Fruit fly (Drosophila melanogaster) whole organism, embryonic: ENCODE measurements around the gene CG43897.
A peak's percentile ranks its signal among the peaks of the same experiment; 100 is the strongest.

Source experiments
- CG11085 ChIP-seq: fragments of 200-800 bp; sonication (Bioruptor generic); IDR thresholded peaks from 2 replicates; pipeline ENCODE4 v1.3.6; 2022; ENCODE audit warnings: missing biosample characterization, missing genetic modification characterization
- CG11695 ChIP-seq: fragments of 200-800 bp; sonication (Bioruptor generic); IDR thresholded peaks from 3 replicates; pipeline ENCODE4 v1.3.6; 2022; ENCODE audit warnings: missing biosample characterization, missing genetic modification characterization
- CG14014 ChIP-seq: fragments of 200-800 bp; sonication (Bioruptor generic); IDR thresholded peaks from 2 replicates; pipeline ENCODE4 v1.3.6; 2022; ENCODE audit warnings: missing biosample characterization, missing genetic modification characterization
- CG15073 ChIP-seq: fragments of 200-800 bp; sonication (Bioruptor generic); optimal IDR thresholded peaks from 2 replicates; lab custom pipeline; 2016; ENCODE audit warnings: missing biosample characterization, missing genetic modification characterization
- CG2116 ChIP-seq: fragments of 200-800 bp; sonication (Bioruptor generic); optimal IDR thresholded peaks from 3 replicates; lab custom pipeline; 2018; ENCODE audit warnings: missing biosample characterization, mild to moderate bottlenecking, missing genetic modification characterization
- CG33213 ChIP-seq: fragments of 200-800 bp; sonication (Bioruptor generic); optimal IDR thresholded peaks from 3 replicates; lab custom pipeline; 2016; ENCODE audit warnings: missing biosample characterization, missing genetic modification characterization
- CG3407 ChIP-seq: fragments of 200-800 bp; sonication (Bioruptor generic); optimal IDR thresholded peaks from 2 replicates; lab custom pipeline; 2018; ENCODE audit warnings: missing biosample characterization, mild to moderate bottlenecking, missing genetic modification characterization
- CG3847 ChIP-seq: fragments of 200-800 bp; sonication (Bioruptor generic); IDR thresholded peaks from 2 replicates; pipeline ENCODE4 v1.3.6; 2022; ENCODE audit warnings: missing biosample characterization, missing genetic modification characterization
- CG6175 ChIP-seq: fragments of 200-800 bp; sonication (Bioruptor generic); IDR thresholded peaks from 3 replicates; pipeline ENCODE4 v1.3.6; 2022; ENCODE audit warnings: missing biosample characterization, missing genetic modification characterization
- CG6254 ChIP-seq: fragments of 200-800 bp; sonication (Bioruptor generic); optimal IDR thresholded peaks from 3 replicates; lab custom pipeline; 2017; ENCODE audit warnings: mild to moderate bottlenecking, missing biosample characterization, missing genetic modification reagents, missing genetic modification characterization
- CG7963 ChIP-seq: fragments of 200-800 bp; sonication (Bioruptor generic); IDR thresholded peaks from 3 replicates; pipeline ENCODE4 v1.3.6; 2022; ENCODE audit warnings: missing biosample characterization, missing genetic modification characterization; ENCODE audit not compliant: partially characterized antibody
- D19A ChIP-seq: fragments of 200-800 bp; optimal IDR thresholded peaks from 3 replicates; lab custom pipeline; 2019; ENCODE audit warnings: missing biosample characterization, mild to moderate bottlenecking, missing genetic modification characterization, moderate library complexity
- Dbx ChIP-seq: fragments of 200-800 bp; sonication (Bioruptor generic); IDR thresholded peaks from 3 replicates; pipeline ENCODE4 v1.3.6; 2022; ENCODE audit warnings: missing biosample characterization, missing genetic modification characterization
- Dref ChIP-seq: fragments of 200-800 bp; sonication (Bioruptor generic); IDR thresholded peaks from 2 replicates; pipeline ENCODE4 v1.3.6; 2022; ENCODE audit warnings: missing biosample characterization, missing genetic modification characterization
- E2f2 ChIP-seq: fragments of 200-800 bp; sonication (Bioruptor generic); IDR thresholded peaks from 2 replicates; pipeline ENCODE4 v1.3.6; 2022; ENCODE audit warnings: missing biosample characterization, missing genetic modification characterization
- Eip74EF ChIP-seq, 2 experiments: fragments of 200-800 bp in 1 of 2; fragments of >200 bp in 1 of 2; sonication (Bioruptor generic) in 1 of 2; optimal IDR thresholded peaks; 2 replicates each; lab custom pipeline; 2017 to 2019; ENCODE audit warnings: missing biosample characterization in 2 of 2, missing genetic modification characterization in 2 of 2, mild to moderate bottlenecking in 1 of 2, moderate library complexity in 1 of 2
- Fer2 ChIP-seq: fragments of 200-800 bp; sonication (Bioruptor generic); optimal IDR thresholded peaks from 2 replicates; lab custom pipeline; 2018; ENCODE audit warnings: missing biosample characterization, mild to moderate bottlenecking, missing genetic modification characterization, moderate library complexity
- Fer3 ChIP-seq: fragments of 200-800 bp; sonication (Bioruptor generic); optimal IDR thresholded peaks from 2 replicates; lab custom pipeline; 2018; ENCODE audit warnings: missing biosample characterization, mild to moderate bottlenecking, missing genetic modification characterization, moderate library complexity
- GATAe ChIP-seq: fragments of 200-800 bp; sonication (Bioruptor generic); conservative IDR thresholded peaks from 2 replicates; pipeline ENCODE4 v1.3.6; 2022; ENCODE audit warnings: missing biosample characterization, missing genetic modification characterization
- Gsc ChIP-seq: fragments of 200-800 bp; sonication (Bioruptor generic); IDR thresholded peaks from 2 replicates; pipeline ENCODE4 v1.3.6; 2022; ENCODE audit warnings: missing biosample characterization, missing genetic modification characterization
- HmgZ ChIP-seq: fragments of 200-800 bp; sonication (Bioruptor generic); optimal IDR thresholded peaks from 2 replicates; lab custom pipeline; 2018; ENCODE audit warnings: missing biosample characterization, mild to moderate bottlenecking, missing genetic modification characterization
- Hsf ChIP-seq: fragments of 200-800 bp; sonication (Bioruptor generic); optimal IDR thresholded peaks from 3 replicates; lab custom pipeline; 2016; ENCODE audit warnings: missing biosample characterization, missing genetic modification characterization
- Mad ChIP-seq: fragments of 200-800 bp; sonication (Bioruptor generic); optimal IDR thresholded peaks from 2 replicates; lab custom pipeline; 2016; ENCODE audit warnings: missing biosample characterization, missing genetic modification characterization
- Med ChIP-seq: fragments of 200-800 bp; sonication (Bioruptor generic); peaks from one replicate; lab custom pipeline; 2016; ENCODE audit warnings: missing biosample characterization, missing genetic modification characterization, mild to moderate bottlenecking, inconsistent platforms, moderate library complexity
- Sry-β ChIP-seq: fragments of 200-800 bp; sonication (Bioruptor generic); optimal IDR thresholded peaks from 2 replicates; lab custom pipeline; 2018; ENCODE audit warnings: missing biosample characterization, mild to moderate bottlenecking, missing genetic modification characterization, moderate library complexity
- bsh ChIP-seq, 2 experiments: fragments of 200-800 bp; sonication (Bioruptor generic); optimal IDR thresholded peaks; 2 replicates each; lab custom pipeline; 2017 to 2018; ENCODE audit warnings: mild to moderate bottlenecking in 2 of 2, missing biosample characterization in 2 of 2, missing genetic modification characterization in 2 of 2, moderate library complexity in 1 of 2
- cg ChIP-seq: fragments of 200-800 bp; sonication (Bioruptor generic); optimal IDR thresholded peaks from 3 replicates; lab custom pipeline; 2019; ENCODE audit warnings: missing biosample characterization, mild to moderate bottlenecking, missing genetic modification characterization, moderate library complexity
- chinmo ChIP-seq: fragments of 200-800 bp; sonication (Bioruptor generic); IDR thresholded peaks from 4 replicates; pipeline ENCODE4 v1.3.6; 2022; ENCODE audit warnings: missing biosample characterization, missing genetic modification characterization; ENCODE audit not compliant: partially characterized antibody
- danr ChIP-seq: fragments of 200-800 bp; sonication (Bioruptor generic); IDR thresholded peaks from 2 replicates; pipeline ENCODE4 v1.3.6; 2022; ENCODE audit warnings: missing biosample characterization, missing genetic modification characterization
- exex ChIP-seq: fragments of 200-800 bp; sonication (Bioruptor generic); optimal IDR thresholded peaks from 4 replicates; lab custom pipeline; 2018; ENCODE audit warnings: missing biosample characterization, mild to moderate bottlenecking, missing genetic modification characterization, moderate library complexity
- ftz-f1 ChIP-seq: fragments of 200-800 bp; sonication (Bioruptor generic); optimal IDR thresholded peaks from 2 replicates; lab custom pipeline; 2016; ENCODE audit warnings: missing biosample characterization, missing genetic modification characterization
- gem ChIP-seq: fragments of 200-800 bp; sonication (Bioruptor generic); optimal IDR thresholded peaks from 2 replicates; lab custom pipeline; 2019; ENCODE audit warnings: missing biosample characterization, mild to moderate bottlenecking, missing genetic modification characterization, moderate library complexity
- kni ChIP-seq: fragments of 200-800 bp; sonication (Bioruptor generic); optimal IDR thresholded peaks from 3 replicates; lab custom pipeline; 2017; ENCODE audit warnings: mild to moderate bottlenecking, missing biosample characterization, missing genetic modification reagents, missing genetic modification characterization
- luna ChIP-seq: fragments of 200-800 bp; sonication (Bioruptor generic); optimal IDR thresholded peaks from 2 replicates; lab custom pipeline; 2016; ENCODE audit warnings: missing biosample characterization, missing genetic modification characterization
- rib ChIP-seq: fragments of 200-800 bp; sonication (Bioruptor generic); IDR thresholded peaks from 2 replicates; pipeline ENCODE4 v1.3.6; 2022; ENCODE audit warnings: missing biosample characterization, missing genetic modification characterization
- sens ChIP-seq: fragments of 200-800 bp; sonication (Bioruptor generic); peaks from one replicate; lab custom pipeline; 2016; ENCODE audit warnings: missing biosample characterization, missing genetic modification characterization
- sr ChIP-seq: fragments of 200-800 bp; sonication (Bioruptor generic); IDR thresholded peaks from 3 replicates; pipeline ENCODE4 v1.3.6; 2022; ENCODE audit warnings: missing biosample characterization, missing genetic modification characterization
- sug ChIP-seq: fragments of 200-800 bp; optimal IDR thresholded peaks from 2 replicates; lab custom pipeline; 2019; ENCODE audit warnings: missing biosample characterization, mild to moderate bottlenecking, missing genetic modification characterization, moderate library complexity
- trem ChIP-seq: fragments of 200-800 bp; optimal IDR thresholded peaks from 3 replicates; lab custom pipeline; 2019; ENCODE audit warnings: missing biosample characterization, mild to moderate bottlenecking, missing genetic modification characterization, moderate library complexity
- ttk ChIP-seq: fragments of 200-800 bp; sonication (Bioruptor generic); IDR thresholded peaks from 2 replicates; pipeline ENCODE4 v2.1.2; 2022; ENCODE audit warnings: missing biosample characterization, missing genetic modification characterization
- twi ChIP-seq: fragments of 200-800 bp; optimal IDR thresholded peaks from 2 replicates; lab custom pipeline; 2019; ENCODE audit warnings: missing biosample characterization, mild to moderate bottlenecking, missing genetic modification characterization, moderate library complexity
- wor ChIP-seq: fragments of 200-800 bp; sonication (Bioruptor generic); IDR thresholded peaks from 2 replicates; pipeline ENCODE4 v1.3.6; 2022; ENCODE audit warnings: missing biosample characterization, missing genetic modification characterization

CG43897 gene

dm6 chr3L:9842043-9842442 is 28.4 kb downstream of the CG43897 start:
- TF ChIP-seq D19A (tag; lab: Kevin White, UChicago) (peak; percentile 60), wor (GFP tag; lab: Robert Waterston, UW) (no peak), trem (no peak), luna (GFP tag; lab: Kevin White, UChicago) (no peak), Sry-β (GFP tag; lab: Kevin White, UChicago) (peak; percentile 51), Hsf (GFP tag; lab: Kevin White, UChicago) (no peak), Fer3 (tag; lab: Kevin White, UChicago) (no peak), CG15073 (no peak), sr (peak; percentile 78; the same call in 1 of the 3 replicates), E2f2 (GFP tag; lab: Robert Waterston, UW) (no peak)

- TF ChIP-seq gem (tag; lab: Kevin White, UChicago): no peak
- TF ChIP-seq Dbx: 0 out of 3 replicates have a peak, but pooled peaks have one; percentile 19
- no peak for TF ChIP-seq CG33213 (GFP tag; lab: Kevin White, UChicago)
- TF ChIP-seq Gsc (GFP tag; lab: Robert Waterston, UW): no peak
- TF ChIP-seq ftz-f1 (GFP tag; lab: Kevin White, UChicago): peak; percentile 81
- TF ChIP-seq Eip74EF (GFP tag; optimal IDR thresholded peaks at IDR 0.05; lab: Kevin White, UChicago): peak in 1 of 2 experiments; percentile 10
- peak; percentile 53; the same call in 1 of the 2 replicates for TF ChIP-seq rib (GFP tag; lab: Robert Waterston, UW)
- peak; percentile 31 for TF ChIP-seq twi
- peak; percentile 9 for TF ChIP-seq HmgZ
- 0 out of 2 replicates have a peak, but pooled peaks have one; percentile 20 for TF ChIP-seq CG14014 (GFP tag; lab: Robert Waterston, UW)
- peak; percentile 11 for TF ChIP-seq kni (GFP tag; lab: Kevin White, UChicago)
- TF ChIP-seq Dref (GFP tag; lab: Robert Waterston, UW): no peak
- peak; percentile 59 for TF ChIP-seq Med (GFP tag; lab: Kevin White, UChicago)
- no peak for TF ChIP-seq CG7963 (GFP tag; lab: Robert Waterston, UW)
- TF ChIP-seq CG2116: no peak
- TF ChIP-seq CG11695 (GFP tag; lab: Robert Waterston, UW): no peak
- no peak for TF ChIP-seq danr
- TF ChIP-seq sens (GFP tag; lab: Kevin White, UChicago): peak; percentile 16
- no peak for TF ChIP-seq CG6254 (GFP tag; lab: Kevin White, UChicago)
- TF ChIP-seq chinmo: 0 out of 4 replicates have a peak, but pooled peaks have one; percentile 33
- TF ChIP-seq Mad (GFP tag; lab: Kevin White, UChicago): no peak
- no peak for TF ChIP-seq ttk (GFP tag; lab: Robert Waterston, UW)
- TF ChIP-seq bsh (GFP tag; optimal IDR thresholded peaks at IDR 0.05; lab: Kevin White, UChicago): no peak
- 0 out of 2 replicates have a peak, but pooled peaks have one; percentile 33 for TF ChIP-seq CG11085
- peak; percentile 37; the same call in 1 of the 2 replicates for TF ChIP-seq GATAe (GFP tag; lab: Robert Waterston, UW)
- TF ChIP-seq exex (tag; lab: Kevin White, UChicago): peak; percentile 59
- TF ChIP-seq sr: no peak
- TF ChIP-seq CG6175 (GFP tag; lab: Robert Waterston, UW): no peak
- no peak for TF ChIP-seq Fer2
- TF ChIP-seq sug (tag; lab: Kevin White, UChicago): peak; percentile 93
- TF ChIP-seq CG3407: no peak
- TF ChIP-seq CG3847 (GFP tag; lab: Robert Waterston, UW): no peak
- peak; percentile 58 for TF ChIP-seq cg (GFP tag; lab: Kevin White, UChicago)
Observed at dm6 chr3L:9845980-9846538, 32.4 kb downstream of the CG43897 start.
